Fruit fly (Drosophila melanogaster) whole organism, embryonic: ENCODE results near the gene nompC.

ENCODE experiments used
- Asciz ChIP-seq: fragments of 200-800 bp; sonication (Bioruptor generic); optimal IDR thresholded peaks from 2 replicates; lab custom pipeline; 2017; ENCODE audit warnings: missing biosample characterization, mild to moderate bottlenecking, missing genetic modification characterization, missing genetic modification reagents
- Awh ChIP-seq: fragments of 200-800 bp; sonication (Bioruptor generic); IDR thresholded peaks from 2 replicates; pipeline ENCODE4, ENCODE4 v1.3.6; 2022; ENCODE audit warnings: missing biosample characterization, missing genetic modification characterization
- B-H2 ChIP-seq: fragments of 200-800 bp; sonication (Bioruptor generic); optimal IDR thresholded peaks from 2 replicates; lab custom pipeline; 2018; ENCODE audit warnings: missing biosample characterization, mild to moderate bottlenecking, missing genetic modification characterization
- Blimp-1 ChIP-seq: fragments of 200-800 bp; sonication (Bioruptor generic); optimal IDR thresholded peaks from 3 replicates; lab custom pipeline; 2018; ENCODE audit warnings: missing biosample characterization, missing genetic modification characterization, mild to moderate bottlenecking, moderate library complexity, missing genetic modification reagents
- CG10321 ChIP-seq: fragments of 200-800 bp; sonication (Bioruptor generic); IDR thresholded peaks from 2 replicates; pipeline ENCODE4 v1.3.6; 2022; ENCODE audit warnings: missing biosample characterization, missing genetic modification characterization
- CG10462 ChIP-seq: fragments of 200-800 bp; sonication (Bioruptor generic); optimal IDR thresholded peaks from 2 replicates; lab custom pipeline; 2016; ENCODE audit warnings: missing biosample characterization, missing genetic modification characterization
- CG12071 ChIP-seq: fragments of 200-800 bp; sonication (Bioruptor generic); optimal IDR thresholded peaks from 3 replicates; lab custom pipeline; 2018; ENCODE audit warnings: missing biosample characterization, mild to moderate bottlenecking, missing genetic modification characterization
- CG12391 ChIP-seq: fragments of 200-800 bp; sonication (Bioruptor generic); optimal IDR thresholded peaks from 3 replicates; lab custom pipeline; 2018; ENCODE audit warnings: missing biosample characterization, mild to moderate bottlenecking, missing genetic modification characterization, moderate library complexity
- CG12659 ChIP-seq: fragments of 200-800 bp; sonication (Bioruptor generic); optimal IDR thresholded peaks from 3 replicates; lab custom pipeline; 2017; ENCODE audit warnings: mild to moderate bottlenecking, missing biosample characterization, missing genetic modification reagents, missing genetic modification characterization
- CG18476 ChIP-seq: fragments of 200-800 bp; sonication (Bioruptor generic); optimal IDR thresholded peaks from 2 replicates; lab custom pipeline; 2016; ENCODE audit warnings: missing biosample characterization, mild to moderate bottlenecking, missing genetic modification characterization
- CG18619 ChIP-seq: fragments of 200-800 bp; sonication (Bioruptor generic); optimal IDR thresholded peaks from 3 replicates; lab custom pipeline; 2017; ENCODE audit warnings: missing biosample characterization, mild to moderate bottlenecking, missing genetic modification characterization
- CG33557 ChIP-seq: fragments of 200-800 bp; sonication (Bioruptor generic); optimal IDR thresholded peaks from 2 replicates; lab custom pipeline; 2019; ENCODE audit warnings: missing biosample characterization, mild to moderate bottlenecking, missing genetic modification characterization, moderate library complexity
- CG4424 ChIP-seq: fragments of 200-800 bp; sonication (Bioruptor generic); optimal IDR thresholded peaks from 3 replicates; lab custom pipeline; 2016; ENCODE audit warnings: missing biosample characterization, missing genetic modification characterization
- CG5245 ChIP-seq: fragments of 200-800 bp; sonication (Bioruptor generic); optimal IDR thresholded peaks from 3 replicates; lab custom pipeline; 2016; ENCODE audit warnings: missing biosample characterization, missing genetic modification characterization
- CG5953 ChIP-seq: fragments of 200-800 bp; sonication (Bioruptor generic); IDR thresholded peaks from 2 replicates; pipeline ENCODE4 v1.3.6; 2022; ENCODE audit warnings: missing biosample characterization, missing genetic modification characterization
- CG6272 ChIP-seq: fragments of 200-800 bp; sonication (Bioruptor generic); IDR thresholded peaks from 2 replicates; pipeline ENCODE4 v1.3.6; 2022; ENCODE audit warnings: missing biosample characterization, missing genetic modification characterization
- CG6654 ChIP-seq: fragments of 200-800 bp; sonication (Bioruptor generic); optimal IDR thresholded peaks from 2 replicates; lab custom pipeline; 2017; ENCODE audit warnings: missing biosample characterization, mild to moderate bottlenecking, missing genetic modification characterization
- CG6683 ChIP-seq: fragments of 200-800 bp; sonication (Bioruptor generic); optimal IDR thresholded peaks from 2 replicates; lab custom pipeline; 2017; ENCODE audit warnings: missing biosample characterization, mild to moderate bottlenecking, missing genetic modification characterization, missing genetic modification reagents
- CG8388 ChIP-seq: fragments of 200-800 bp; sonication (Bioruptor generic); optimal IDR thresholded peaks from 2 replicates; lab custom pipeline; 2019; ENCODE audit warnings: missing biosample characterization, mild to moderate bottlenecking, missing genetic modification characterization, moderate library complexity
- CG8478 ChIP-seq: fragments of >200 bp; optimal IDR thresholded peaks from 2 replicates; lab custom pipeline; 2018
- D ChIP-seq, 2 experiments: fragments of 200-800 bp in 1 of 2; fragments of >200 bp in 1 of 2; sonication (Bioruptor generic) in 1 of 2; optimal IDR thresholded peaks; 2 replicates in 1 of 2; 3 replicates in 1 of 2; lab custom pipeline; 2017; ENCODE audit warnings: mild to moderate bottlenecking in 1 of 2, missing biosample characterization in 1 of 2, missing genetic modification characterization in 1 of 2, missing genetic modification reagents in 1 of 2
- Dfd ChIP-seq, 2 experiments: fragments of >200 bp; optimal IDR thresholded peaks; 2 replicates each; lab custom pipeline; 2017; ENCODE audit warnings: missing biosample characterization in 2 of 2, missing genetic modification characterization in 2 of 2
- Dll ChIP-seq: fragments of 200-800 bp; sonication (Bioruptor generic); IDR thresholded peaks from 4 replicates; pipeline ENCODE4 v1.3.6; 2022; ENCODE audit warnings: missing biosample characterization, missing genetic modification characterization; ENCODE audit not compliant: partially characterized antibody
- HLH3B ChIP-seq: fragments of 200-800 bp; sonication (Bioruptor generic); IDR thresholded peaks from 2 replicates; pipeline ENCODE4 v1.3.6; 2022; ENCODE audit warnings: missing biosample characterization, missing genetic modification characterization
- Mrtf ChIP-seq: fragments of 200-800 bp; sonication (Bioruptor generic); IDR thresholded peaks from 3 replicates; pipeline ENCODE4 v1.3.6; 2022; ENCODE audit warnings: missing biosample characterization, missing genetic modification characterization
- Ravus ChIP-seq: fragments of 200-800 bp; sonication (Bioruptor generic); IDR thresholded peaks from 2 replicates; pipeline ENCODE4 v1.3.6; 2022; ENCODE audit warnings: missing biosample characterization, missing genetic modification characterization
- Sox102F ChIP-seq: fragments of 200-800 bp; sonication (Bioruptor generic); optimal IDR thresholded peaks from 2 replicates; lab custom pipeline; 2018; ENCODE audit warnings: missing biosample characterization, mild to moderate bottlenecking, missing genetic modification characterization, moderate library complexity
- Vsx1 ChIP-seq: fragments of 200-800 bp; sonication (Bioruptor generic); optimal IDR thresholded peaks from 2 replicates; lab custom pipeline; 2017; ENCODE audit warnings: missing biosample characterization, mild to moderate bottlenecking, missing genetic modification characterization, missing genetic modification reagents
- YL-1 ChIP-seq: fragments of 200-800 bp; sonication (Bioruptor generic); optimal IDR thresholded peaks from 3 replicates; lab custom pipeline; 2017; ENCODE audit warnings: missing biosample characterization, mild to moderate bottlenecking, missing genetic modification characterization
- ash1 ChIP-seq: fragments of 200-800 bp; sonication (Bioruptor generic); optimal IDR thresholded peaks from 2 replicates; lab custom pipeline; 2018; ENCODE audit warnings: missing biosample characterization, mild to moderate bottlenecking, missing genetic modification characterization
- cas ChIP-seq: fragments of 200-800 bp; sonication (Bioruptor generic); IDR thresholded peaks from 2 replicates; pipeline ENCODE4 v1.3.6; 2022; ENCODE audit warnings: missing biosample characterization, missing genetic modification characterization
- crp ChIP-seq, 2 experiments: fragments of 200-800 bp; sonication (Bioruptor generic); optimal IDR thresholded peaks; 2 replicates in 1 of 2; 3 replicates in 1 of 2; lab custom pipeline; 2017; ENCODE audit warnings: missing biosample characterization in 2 of 2, missing genetic modification characterization in 2 of 2, mild to moderate bottlenecking in 1 of 2, moderate library complexity in 1 of 2
- da ChIP-seq: fragments of 200-800 bp; sonication (Bioruptor generic); optimal IDR thresholded peaks from 2 replicates; lab custom pipeline; 2016; ENCODE audit warnings: missing biosample characterization, missing genetic modification characterization
- dan ChIP-seq: fragments of 200-800 bp; sonication (Bioruptor generic); IDR thresholded peaks from 2 replicates; pipeline ENCODE4 v1.3.6; 2022; ENCODE audit warnings: missing biosample characterization, missing genetic modification characterization
- dpn ChIP-seq, 2 experiments: fragments of 200-800 bp; sonication (Bioruptor generic); optimal IDR thresholded peaks; 3 replicates each; lab custom pipeline; 2016; ENCODE audit warnings: missing biosample characterization in 2 of 2, missing genetic modification characterization in 2 of 2
- en ChIP-seq: fragments of 200-800 bp; sonication (Bioruptor generic); optimal IDR thresholded peaks from 2 replicates; lab custom pipeline; 2016; ENCODE audit warnings: missing biosample characterization, missing genetic modification characterization
- gem ChIP-seq: fragments of 200-800 bp; sonication (Bioruptor generic); optimal IDR thresholded peaks from 2 replicates; lab custom pipeline; 2019; ENCODE audit warnings: missing biosample characterization, mild to moderate bottlenecking, missing genetic modification characterization, moderate library complexity
- kay ChIP-seq: fragments of 200-800 bp; sonication (Bioruptor generic); optimal IDR thresholded peaks from 2 replicates; lab custom pipeline; 2016; ENCODE audit warnings: missing biosample characterization, missing genetic modification characterization
- lmd ChIP-seq: fragments of 200-800 bp; sonication (Bioruptor generic); IDR thresholded peaks from 2 replicates; pipeline ENCODE4 v1.3.6; 2022; ENCODE audit warnings: missing biosample characterization, missing genetic modification characterization
- nmo ChIP-seq: fragments of 200-800 bp; sonication (Bioruptor generic); optimal IDR thresholded peaks from 2 replicates; lab custom pipeline; 2018; ENCODE audit warnings: missing biosample characterization, mild to moderate bottlenecking, missing genetic modification characterization, moderate library complexity
- p53 ChIP-seq: fragments of 200-800 bp; sonication (Bioruptor generic); optimal IDR thresholded peaks from 2 replicates; lab custom pipeline; 2016; ENCODE audit warnings: missing biosample characterization, missing genetic modification characterization
- pb ChIP-seq: fragments of 200-800 bp; sonication (Bioruptor generic); optimal IDR thresholded peaks from 3 replicates; lab custom pipeline; 2016; ENCODE audit warnings: missing biosample characterization, missing genetic modification characterization
- pfk ChIP-seq: fragments of 200-800 bp; sonication (Bioruptor generic); optimal IDR thresholded peaks from 2 replicates; lab custom pipeline; 2018; ENCODE audit warnings: missing biosample characterization, mild to moderate bottlenecking, missing genetic modification characterization, moderate library complexity
- phol ChIP-seq: fragments of 200-800 bp; sonication (Bioruptor generic); optimal IDR thresholded peaks from 3 replicates; lab custom pipeline; 2018; ENCODE audit warnings: missing biosample characterization, mild to moderate bottlenecking, missing genetic modification characterization, moderate library complexity
- sd ChIP-seq: fragments of 200-800 bp; sonication (Bioruptor generic); optimal IDR thresholded peaks from 3 replicates; lab custom pipeline; 2018; ENCODE audit warnings: missing biosample characterization, mild to moderate bottlenecking, missing genetic modification characterization, moderate library complexity
- seq ChIP-seq: fragments of 200-800 bp; sonication (Bioruptor generic); IDR thresholded peaks from 2 replicates; pipeline ENCODE4 v1.3.6; 2022; ENCODE audit warnings: missing biosample characterization, missing genetic modification characterization
- sqz ChIP-seq: fragments of 200-800 bp; sonication (Bioruptor generic); optimal IDR thresholded peaks from 3 replicates; lab custom pipeline; 2018; ENCODE audit warnings: missing biosample characterization, mild to moderate bottlenecking, missing genetic modification characterization
- sug ChIP-seq: fragments of 200-800 bp; optimal IDR thresholded peaks from 2 replicates; lab custom pipeline; 2019; ENCODE audit warnings: missing biosample characterization, mild to moderate bottlenecking, missing genetic modification characterization, moderate library complexity
- yki ChIP-seq: fragments of >200 bp; optimal IDR thresholded peaks from 3 replicates; lab custom pipeline; 2018

The nompC gene

DNA sequence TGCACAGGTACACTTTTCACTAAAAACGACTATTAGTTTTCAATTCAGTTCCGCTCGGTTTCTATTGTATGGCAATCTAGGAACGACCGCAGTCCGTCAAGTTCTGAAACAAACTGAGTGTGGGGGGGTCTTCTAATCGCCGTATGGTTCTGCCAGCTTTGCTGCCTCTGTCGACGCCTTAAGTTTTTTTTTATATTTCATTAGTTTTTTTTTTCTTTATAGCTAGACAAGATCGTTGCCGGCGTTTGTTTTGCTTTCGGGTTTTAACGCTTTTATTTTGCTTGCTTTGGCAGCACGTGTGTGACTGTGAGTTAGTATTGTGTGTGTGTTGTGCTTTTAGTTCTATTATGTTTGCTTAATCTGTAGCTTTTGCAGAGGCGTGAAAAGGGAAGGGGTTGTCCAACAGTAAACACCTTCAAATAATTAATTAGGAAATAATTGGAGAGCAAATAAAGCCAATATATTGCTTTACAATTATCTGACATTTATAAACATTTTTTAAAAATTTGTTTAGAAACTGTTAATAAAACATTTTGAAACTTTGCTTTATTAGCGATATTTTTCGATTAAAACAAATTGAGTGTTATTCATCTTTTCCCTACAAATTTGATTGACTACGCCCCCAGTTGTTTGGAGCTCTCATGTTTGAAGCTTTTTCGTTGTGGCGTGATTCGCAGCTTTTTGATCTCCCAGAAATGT lies 3.7 kb upstream of the nompC start, which contains the start of gene Acsf2 (continued):
- peak; percentile 66 for TF ChIP-seq Blimp-1 (GFP tag; lab: Kevin White, UChicago)
- TF ChIP-seq sug (tag; lab: Kevin White, UChicago), result peak; percentile 98
- peak; percentile 81 for TF ChIP-seq CG6654 (GFP tag; lab: Kevin White, UChicago)
- peak; percentile 71 for TF ChIP-seq ash1 (GFP tag; lab: Kevin White, UChicago)
- peak; percentile 12 for TF ChIP-seq pfk (GFP tag; lab: Kevin White, UChicago)
- TF ChIP-seq kay (GFP tag; lab: Kevin White, UChicago), result peak; percentile 93
- no peak for TF ChIP-seq CG33557
- TF ChIP-seq crp (GFP tag; optimal IDR thresholded peaks at IDR 0.05; lab: Kevin White, UChicago), result peak in 1 of 2 experiments; percentile 45
- TF ChIP-seq dpn (GFP tag; optimal IDR thresholded peaks at IDR 0.05; lab: Kevin White, UChicago), result peak; percentile 95 to 96
- TF ChIP-seq CG6683 (GFP tag; lab: Kevin White, UChicago), result peak; percentile 95
- TF ChIP-seq YL-1 (GFP tag; lab: Kevin White, UChicago), result peak; percentile 59
- TF ChIP-seq Asciz, result peak; percentile 73
- TF ChIP-seq CG18476 (GFP tag; lab: Kevin White, UChicago), result peak; percentile 87
- peak; percentile 98 for TF ChIP-seq gem
- TF ChIP-seq p53, result peak; percentile 55
- TF ChIP-seq CG12391, result peak; percentile 95
- peak; percentile 89 for TF ChIP-seq Sox102F
- no peak for TF ChIP-seq CG8478
- peak; percentile 87 for TF ChIP-seq phol
- TF ChIP-seq HLH3B (GFP tag; lab: Robert Waterston, UW), result peak; percentile 87
- TF ChIP-seq Ravus (GFP tag; lab: Robert Waterston, UW), result peak; percentile 86
- TF ChIP-seq CG5245 (GFP tag; lab: Kevin White, UChicago), result peak; percentile 73
- TF ChIP-seq CG18619 (GFP tag; lab: Kevin White, UChicago), result peak; percentile 96
- TF ChIP-seq cas (GFP tag; lab: Robert Waterston, UW), result peak; percentile 95
- peak; percentile 94 for TF ChIP-seq CG6272
- TF ChIP-seq da (GFP tag; lab: Kevin White, UChicago), result peak; percentile 79
- peak; percentile 79 for TF ChIP-seq en (GFP tag; lab: Kevin White, UChicago)
- TF ChIP-seq B-H2 (GFP tag; lab: Kevin White, UChicago), result peak; percentile 97
- peak; percentile 71 for TF ChIP-seq CG10321 (GFP tag; lab: Robert Waterston, UW)
- TF ChIP-seq Dll (GFP tag; lab: Robert Waterston, UW), result no peak
- no peak for TF ChIP-seq yki
- TF ChIP-seq Dfd (GFP tag; optimal IDR thresholded peaks at IDR 0.05; lab: Kevin White, UChicago), result no peak
- peak; percentile 96 for TF ChIP-seq seq
- TF ChIP-seq Awh (GFP tag; lab: Robert Waterston, UW), result peak; percentile 78
- peak; percentile 88 for TF ChIP-seq Vsx1
- 0 out of 2 replicates have a peak, but pooled peaks have one; percentile 12 for TF ChIP-seq dan (GFP tag; lab: Robert Waterston, UW)
- peak; percentile 89 for TF ChIP-seq pb (GFP tag; lab: Kevin White, UChicago)
- TF ChIP-seq nmo (GFP tag; lab: Kevin White, UChicago), result peak; percentile 94
- peak; percentile 72 for TF ChIP-seq CG10462
- peak; percentile 87 for TF ChIP-seq CG12071 (GFP tag; lab: Kevin White, UChicago)
- peak; percentile 64 for TF ChIP-seq CG8388 (GFP tag; lab: Kevin White, UChicago)
- peak; percentile 60 for TF ChIP-seq sqz (GFP tag; lab: Kevin White, UChicago)
- peak; percentile 98 for TF ChIP-seq CG12659 (GFP tag; lab: Kevin White, UChicago)
- TF ChIP-seq CG4424 (GFP tag; lab: Kevin White, UChicago), result peak; percentile 90
- peak; percentile 98 for TF ChIP-seq lmd
- TF ChIP-seq D (optimal IDR thresholded peaks at IDR 0.05; lab: Kevin White, UChicago), result no peak
- TF ChIP-seq D (GFP tag; optimal IDR thresholded peaks at IDR 0.05; lab: Kevin White, UChicago), result peak; percentile 33
- TF ChIP-seq Mrtf, result peak; percentile 91
- TF ChIP-seq sd, result peak; percentile 93
- TF ChIP-seq CG5953, result peak; percentile 52; the same call in 1 of the 2 replicates
